Worm (Caenorhabditis elegans): ENCODE measurements around the gene T24E12.6.

The T24E12.6 gene

ce11 chrII:3806964-3807363, 45.5 kb upstream of the T24E12.6 start, which contains the start of gene F54D10.4:
Gene F54D10.4 (minus strand): TSS chrII:3807064.
- TF ChIP-seq skn-1 (tag; optimal IDR thresholded peaks at IDR 0.05) (no peak), lsy-2 (tag; optimal IDR thresholded peaks at IDR 0.05) (no peak), nhr-21 (tag; optimal IDR thresholded peaks at IDR 0.05) (no peak), nhr-11 (tag; optimal IDR thresholded peaks at IDR 0.05) (no peak), peb-1 (tag; optimal IDR thresholded peaks at IDR 0.05) (no peak), blmp-1 (tag; optimal IDR thresholded peaks at IDR 0.05; ENCODE audit: insufficient read depth) (no peak), dmd-4 (tag; optimal IDR thresholded peaks at IDR 0.05) (no peak)

ce11 chrII:3805518-3805917, 44.0 kb upstream of the T24E12.6 start:
- no peak for TF ChIP-seq nhr-25 (tag; optimal IDR thresholded peaks at IDR 0.05)
- no peak for TF ChIP-seq mab-5 (tag; optimal IDR thresholded peaks at IDR 0.05)
- no peak for TF ChIP-seq egl-27 (tag; optimal IDR thresholded peaks at IDR 0.05)
- no peak for TF ChIP-seq lin-11 (tag; optimal IDR thresholded peaks at IDR 0.05)
- no peak for TF ChIP-seq sma-9 (GFP tag; optimal IDR thresholded peaks at IDR 0.05)
- no peak for TF ChIP-seq sma-9 (tag; optimal IDR thresholded peaks at IDR 0.05)
- TF ChIP-seq ama-1 (optimal IDR thresholded peaks at IDR 0.05) = no peak
- no peak for TF ChIP-seq crh-2 (tag; optimal IDR thresholded peaks at IDR 0.05)
- no peak for TF ChIP-seq ztf-4 (tag; optimal IDR thresholded peaks at IDR 0.05)
- no peak for TF ChIP-seq blmp-1 (tag; optimal IDR thresholded peaks at IDR 0.05; ENCODE audit: insufficient read depth)
- no peak for TF ChIP-seq nhr-23 (tag; optimal IDR thresholded peaks at IDR 0.05)
- TF ChIP-seq mdl-1 (tag; optimal IDR thresholded peaks at IDR 0.05) = no peak
- no peak for TF ChIP-seq gmeb-1 (tag; optimal IDR thresholded peaks at IDR 0.05)
- TF ChIP-seq nhr-77 (tag; optimal IDR thresholded peaks at IDR 0.05) = no peak
- no peak for TF ChIP-seq ceh-16 (tag; optimal IDR thresholded peaks at IDR 0.05)
- no peak for TF ChIP-seq Y55F3AM.14 (GFP tag; optimal IDR thresholded peaks at IDR 0.05)
- no peak for TF ChIP-seq ceh-82 (tag; optimal IDR thresholded peaks at IDR 0.05)
- no peak for TF ChIP-seq elt-3 (tag; optimal IDR thresholded peaks at IDR 0.05)

DNA sequence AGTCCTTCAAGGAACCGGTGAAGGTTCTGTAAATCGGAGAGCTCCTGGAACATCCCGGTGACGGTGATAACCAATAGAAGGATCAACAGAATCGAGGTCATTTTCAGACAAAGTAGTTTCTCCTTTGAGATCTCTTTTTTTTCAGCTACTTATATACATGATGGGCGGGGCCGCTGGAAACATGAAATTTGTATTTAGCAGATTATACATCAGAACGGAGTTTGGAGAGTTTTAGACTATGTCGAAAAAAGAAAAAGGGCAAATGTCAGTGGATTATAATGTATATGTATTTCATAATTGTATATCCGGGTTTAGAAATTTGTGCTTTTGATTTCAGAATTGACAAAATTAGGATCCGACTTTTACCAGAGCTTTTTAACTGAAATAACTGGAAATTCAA, 41.7 kb upstream of the T24E12.6 start, which contains the start of gene ins-32:
TSS of gene ins-32 (minus strand) at position 101 of the 400 bp plus-strand sequence.
- no peak for TF ChIP-seq ztf-1 (GFP tag; conservative IDR thresholded peaks at IDR 0.05)
- no peak for TF ChIP-seq nhr-237 (tag; optimal IDR thresholded peaks at IDR 0.05)
- no peak for TF ChIP-seq lsy-2 (tag; optimal IDR thresholded peaks at IDR 0.05)
- no peak for TF ChIP-seq dmd-4 (tag; optimal IDR thresholded peaks at IDR 0.05)
- TF ChIP-seq elt-3 (tag; optimal IDR thresholded peaks at IDR 0.05) = no peak

- TF ChIP-seq lin-13 (GFP tag; optimal IDR thresholded peaks at IDR 0.05) = no peak
- TF ChIP-seq dmd-4 (tag; optimal IDR thresholded peaks at IDR 0.05) = no peak
- no peak for TF ChIP-seq nhr-10 (tag; optimal IDR thresholded peaks at IDR 0.05)
- TF ChIP-seq ZK546.5 (tag; optimal IDR thresholded peaks at IDR 0.05) = no peak
- TF ChIP-seq C34F6.9 (tag; optimal IDR thresholded peaks at IDR 0.05) = no peak
- no peak for TF ChIP-seq ztf-1 (GFP tag; conservative IDR thresholded peaks at IDR 0.05)
- TF ChIP-seq R02D3.7 (tag; optimal IDR thresholded peaks at IDR 0.05) = no peak
- TF ChIP-seq lsy-2 (tag; optimal IDR thresholded peaks at IDR 0.05) = no peak
- no peak for TF ChIP-seq nhr-6 (tag; optimal IDR thresholded peaks at IDR 0.05)
- TF ChIP-seq elt-3 (tag; optimal IDR thresholded peaks at IDR 0.05) = no peak
- TF ChIP-seq nhr-237 (tag; optimal IDR thresholded peaks at IDR 0.05) = no peak
- TF ChIP-seq sem-4 (tag; optimal IDR thresholded peaks at IDR 0.05) = no peak
- TF ChIP-seq Y55F3AM.14 (GFP tag; optimal IDR thresholded peaks at IDR 0.05) = no peak
- no peak for TF ChIP-seq crh-2 (tag; optimal IDR thresholded peaks at IDR 0.05)
- TF ChIP-seq sma-9 (GFP tag; optimal IDR thresholded peaks at IDR 0.05) = no peak
- no peak for TF ChIP-seq sma-9 (tag; optimal IDR thresholded peaks at IDR 0.05)
Observed at ce11 chrII:3795323-3795722, 33.8 kb upstream of the T24E12.6 start, which contains the start of gene Y8A9A.2. Gene Y8A9A.2 (plus strand): TSS chrII:3795623.

- TF ChIP-seq unc-55 (GFP tag; optimal IDR thresholded peaks at IDR 0.05) = no peak
- no peak for TF ChIP-seq egl-27 (tag; optimal IDR thresholded peaks at IDR 0.05)
- TF ChIP-seq C34F6.9 (tag; optimal IDR thresholded peaks at IDR 0.05) = no peak
- no peak for TF ChIP-seq nhr-21 (tag; optimal IDR thresholded peaks at IDR 0.05)
- TF ChIP-seq ama-1 (optimal IDR thresholded peaks at IDR 0.05) = no peak
- no peak for TF ChIP-seq lin-11 (tag; optimal IDR thresholded peaks at IDR 0.05)
- TF ChIP-seq nhr-23 (tag; optimal IDR thresholded peaks at IDR 0.05) = no peak
- TF ChIP-seq F13H6.1 (tag; optimal IDR thresholded peaks at IDR 0.05) = no peak
- TF ChIP-seq sma-9 (GFP tag; optimal IDR thresholded peaks at IDR 0.05) = no peak
- no peak for TF ChIP-seq sma-9 (tag; optimal IDR thresholded peaks at IDR 0.05)
- TF ChIP-seq nhr-10 (tag; optimal IDR thresholded peaks at IDR 0.05) = no peak
- no peak for TF ChIP-seq elt-3 (tag; optimal IDR thresholded peaks at IDR 0.05)
- TF ChIP-seq gmeb-1 (tag; optimal IDR thresholded peaks at IDR 0.05) = no peak
- TF ChIP-seq nhr-11 (tag; optimal IDR thresholded peaks at IDR 0.05) = no peak
- TF ChIP-seq nhr-6 (tag; optimal IDR thresholded peaks at IDR 0.05) = no peak
- no peak for TF ChIP-seq sem-4 (tag; optimal IDR thresholded peaks at IDR 0.05)
- no peak for TF ChIP-seq nhr-129 (tag; optimal IDR thresholded peaks at IDR 0.05)
- no peak for TF ChIP-seq ceh-82 (tag; optimal IDR thresholded peaks at IDR 0.05)
- no peak for TF ChIP-seq ZK546.5 (tag; optimal IDR thresholded peaks at IDR 0.05)
- TF ChIP-seq sma-3 (GFP tag; optimal IDR thresholded peaks at IDR 0.05) = no peak
- TF ChIP-seq unc-62 (GFP tag; optimal IDR thresholded peaks at IDR 0.05) = no peak
Observed at ce11 chrII:3793336-3793735, 31.8 kb upstream of the T24E12.6 start, which contains the start of gene fbxb-99. Gene fbxb-99 (minus strand): TSS chrII:3793436.

All from whole organism, L2 larva.